Fruit fly (Drosophila melanogaster): ENCODE data around the gene RpS20.

DNA sequence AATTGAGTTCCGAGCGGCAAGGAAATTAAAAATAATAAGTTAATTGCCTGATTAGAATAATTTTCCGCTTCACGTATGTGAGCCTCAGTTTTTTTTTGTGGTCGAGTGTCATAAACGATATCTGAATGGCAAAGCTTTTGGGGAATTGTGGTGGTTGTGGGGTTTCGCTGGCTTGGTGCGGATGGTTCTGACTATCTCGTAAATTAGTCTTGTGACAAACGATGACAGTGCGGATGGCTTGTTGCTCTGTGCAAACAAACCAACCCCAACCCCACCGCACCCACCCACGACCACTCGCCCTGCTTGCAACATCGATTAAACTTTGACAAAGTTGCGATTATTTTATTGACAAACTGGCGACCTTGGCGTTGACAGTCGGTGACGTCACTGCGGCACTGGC is 4.9 kb downstream of the RpS20 start:
- TF ChIP-seq fd96Ca (GFP tag; IDR thresholded peaks at IDR 0.05) (no peak), EcR (GFP tag; optimal IDR thresholded peaks at IDR 0.05) (no peak), CG15710 (tag; optimal IDR thresholded peaks at IDR 0.05) (no peak), CG10348 (GFP tag; IDR thresholded peaks at IDR 0.05) (no peak), CG32121 (GFP tag; IDR thresholded peaks at IDR 0.05) (no peak), CG12605 (GFP tag; IDR thresholded peaks at IDR 0.05) (no peak), Pif1B (GFP tag; optimal IDR thresholded peaks at IDR 0.05) (no peak), Snoo (tag; optimal IDR thresholded peaks at IDR 0.05) (no peak), CG8301 (tag; optimal IDR thresholded peaks at IDR 0.05) (no peak), CG4496 (GFP tag; IDR thresholded peaks at IDR 0.05) (no peak), CG34367 (tag; optimal IDR thresholded peaks at IDR 0.05) (no peak), CG8159 (tag; optimal IDR thresholded peaks at IDR 0.05) (no peak), Pif1A (GFP tag; optimal IDR thresholded peaks at IDR 0.05) (no peak)

Measured in whole organism, pupa.